In the genomic region with DNA sequence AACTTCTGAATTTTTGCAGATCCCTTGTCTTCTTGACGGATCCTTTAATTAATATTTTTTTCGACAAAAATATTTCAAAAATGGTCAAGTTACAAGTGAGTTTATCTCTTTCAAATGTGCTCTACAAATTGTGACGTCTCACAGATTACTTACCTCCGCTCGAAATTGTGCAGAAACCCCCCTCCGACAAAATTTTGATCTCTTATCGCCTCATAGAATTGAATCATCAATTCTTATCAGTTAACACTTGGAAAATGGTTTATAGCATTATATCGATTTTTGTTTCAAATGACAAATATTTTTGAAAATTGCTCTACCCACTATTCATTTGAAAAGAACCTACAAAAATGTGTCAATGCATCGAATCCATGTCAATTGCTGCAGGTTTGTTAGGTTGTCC, we compare ENCODE assay signal across 6 worm cellular contexts.
A peak's percentile ranks its signal among the peaks of the same experiment; 100 is the strongest.
TF ChIP-seq lines count a peak whose summit lies in the region.

A gene (plus strand): TSS at position 254 of the 400 bp plus-strand sequence.

TF ChIP-seq in whole organism, L1 larva, 84 proteins besides CTCF, POLR2A, EP300 and RAD21:
- TF ChIP-seq irx-1 (tag; optimal IDR thresholded peaks at IDR 0.05; lab: Kevin White, UChicago) (no peak), elt-2 (tag; optimal IDR thresholded peaks at IDR 0.05; lab: Kevin White, UChicago) (peak; percentile 74), lsy-2 (tag; optimal IDR thresholded peaks at IDR 0.05; lab: Kevin White, UChicago) (no peak), zip-4 (GFP tag; optimal IDR thresholded peaks at IDR 0.05; lab: Kevin White, UChicago) (no peak), fkh-10 (GFP tag; optimal IDR thresholded peaks at IDR 0.05; lab: Kevin White, UChicago) (no peak), tlp-1 (tag; optimal IDR thresholded peaks at IDR 0.05; lab: Kevin White, UChicago) (peak; percentile 28), tbx-2 (tag; optimal IDR thresholded peaks at IDR 0.05; lab: Kevin White, UChicago) (no peak)

TF ChIP-seq in whole organism, L2 larva, 48 proteins besides CTCF, POLR2A, EP300 and RAD21 (continues in another document):
- TF ChIP-seq nhr-237 (tag; optimal IDR thresholded peaks at IDR 0.05; lab: Kevin White, UChicago) (no peak), snpc-4 (tag; optimal IDR thresholded peaks at IDR 0.05; lab: Kevin White, UChicago) (no peak), ceh-82 (tag; optimal IDR thresholded peaks at IDR 0.05; lab: Kevin White, UChicago) (no peak), sem-4 (tag; optimal IDR thresholded peaks at IDR 0.05; lab: Kevin White, UChicago) (no peak), ztf-1 (GFP tag; conservative IDR thresholded peaks at IDR 0.05; lab: Robert Waterston, UW) (no peak), sma-9 (GFP tag; optimal IDR thresholded peaks at IDR 0.05; lab: Kevin White, UChicago) (no peak), sma-9 (tag; optimal IDR thresholded peaks at IDR 0.05; lab: Kevin White, UChicago) (no peak), fos-1 (tag; optimal IDR thresholded peaks at IDR 0.05; lab: Kevin White, UChicago) (peak; percentile 98), sma-3 (GFP tag; optimal IDR thresholded peaks at IDR 0.05; lab: Kevin White, UChicago) (no peak), Y55F3AM.14 (GFP tag; optimal IDR thresholded peaks at IDR 0.05; lab: Kevin White, UChicago) (no peak), zag-1 (tag; optimal IDR thresholded peaks at IDR 0.05; lab: Kevin White, UChicago) (no peak), alr-1 (tag; optimal IDR thresholded peaks at IDR 0.05; lab: Kevin White, UChicago) (no peak), nhr-23 (tag; optimal IDR thresholded peaks at IDR 0.05; lab: Kevin White, UChicago) (no peak), nhr-21 (tag; optimal IDR thresholded peaks at IDR 0.05; lab: Kevin White, UChicago) (no peak), gmeb-1 (tag; optimal IDR thresholded peaks at IDR 0.05; lab: Kevin White, UChicago) (peak; percentile 2), ceh-16 (tag; optimal IDR thresholded peaks at IDR 0.05; lab: Kevin White, UChicago) (no peak), nhr-12 (tag; optimal IDR thresholded peaks at IDR 0.05; lab: Kevin White, UChicago) (no peak)

TF ChIP-seq in whole organism, L3 larva, 47 proteins besides CTCF, POLR2A, EP300 and RAD21 (continues in another document):
- TF ChIP-seq tbx-2 (tag; optimal IDR thresholded peaks at IDR 0.05; lab: Kevin White, UChicago): no peak
- no peak for TF ChIP-seq aly-2 (tag; optimal IDR thresholded peaks at IDR 0.05; lab: Kevin White, UChicago)
- TF ChIP-seq jun-1 (tag; optimal IDR thresholded peaks at IDR 0.05; lab: Kevin White, UChicago): peak; percentile 4
- no peak for TF ChIP-seq pha-4 (tag; optimal IDR thresholded peaks at IDR 0.05; lab: Kevin White, UChicago)
- no peak for TF ChIP-seq skn-1 (tag; optimal IDR thresholded peaks at IDR 0.05; lab: Kevin White, UChicago)
- TF ChIP-seq nhr-76 (tag; optimal IDR thresholded peaks at IDR 0.05; lab: Kevin White, UChicago): no peak
- TF ChIP-seq nhr-77 (tag; optimal IDR thresholded peaks at IDR 0.05; lab: Kevin White, UChicago): no peak
- TF ChIP-seq daf-12 (tag; optimal IDR thresholded peaks at IDR 0.05; lab: Kevin White, UChicago): no peak
- peak; percentile 1 for TF ChIP-seq ceh-28 (tag; optimal IDR thresholded peaks at IDR 0.05; lab: Kevin White, UChicago)
- no peak for TF ChIP-seq unc-39 (tag; optimal IDR thresholded peaks at IDR 0.05; lab: Kevin White, UChicago)
- TF ChIP-seq elt-2 (tag; optimal IDR thresholded peaks at IDR 0.05; lab: Kevin White, UChicago): peak; percentile 85
- no peak for TF ChIP-seq nfya-1 (tag; optimal IDR thresholded peaks at IDR 0.05; lab: Kevin White, UChicago; ENCODE audit: insufficient read depth)
- TF ChIP-seq pqm-1 (tag; optimal IDR thresholded peaks at IDR 0.05; lab: Kevin White, UChicago): peak; percentile 79
- no peak for TF ChIP-seq ceh-9 (tag; optimal IDR thresholded peaks at IDR 0.05; lab: Kevin White, UChicago)
- no peak for TF ChIP-seq ceh-82 (tag; optimal IDR thresholded peaks at IDR 0.05; lab: Kevin White, UChicago)
- no peak for TF ChIP-seq snpc-4 (tag; optimal IDR thresholded peaks at IDR 0.05; lab: Kevin White, UChicago)
- TF ChIP-seq lin-15B (tag; optimal IDR thresholded peaks at IDR 0.05; lab: Kevin White, UChicago): no peak

TF ChIP-seq in whole organism, L4 larva, 104 proteins besides CTCF, POLR2A, EP300 and RAD21 (continues in another document):
- TF ChIP-seq ztf-11 (tag; optimal IDR thresholded peaks at IDR 0.05; lab: Kevin White, UChicago): no peak
- no peak for TF ChIP-seq zfp-2 (tag; optimal IDR thresholded peaks at IDR 0.05; lab: Kevin White, UChicago)
- no peak for TF ChIP-seq dmd-9 (GFP tag; IDR thresholded peaks at IDR 0.05; lab: Robert Waterston, UW)
- no peak for TF ChIP-seq saeg-2 (GFP tag; IDR thresholded peaks at IDR 0.05; lab: Robert Waterston, UW)
- TF ChIP-seq mdt-29 (GFP tag; IDR thresholded peaks at IDR 0.05; lab: Robert Waterston, UW): no peak
- TF ChIP-seq snpc-1.2 (GFP tag; IDR thresholded peaks at IDR 0.05; lab: Robert Waterston, UW): no peak
- TF ChIP-seq ceh-82 (tag; optimal IDR thresholded peaks at IDR 0.05; lab: Kevin White, UChicago): no peak
- no peak for TF ChIP-seq set-16 (GFP tag; IDR thresholded peaks at IDR 0.05; lab: Robert Waterston, UW)
- peak; percentile 84 for TF ChIP-seq dmd-6 (GFP tag; IDR thresholded peaks at IDR 0.05; lab: Robert Waterston, UW)
- TF ChIP-seq Y48G9A.11 (GFP tag; IDR thresholded peaks at IDR 0.05; lab: Robert Waterston, UW): no peak
- no peak for TF ChIP-seq daf-16 (GFP tag; optimal IDR thresholded peaks at IDR 0.05; lab: Kevin White, UChicago)
- TF ChIP-seq daf-16 (tag; optimal IDR thresholded peaks at IDR 0.05; lab: Kevin White, UChicago): peak; percentile 27
- no peak for TF ChIP-seq unc-39 (tag; optimal IDR thresholded peaks at IDR 0.05; lab: Kevin White, UChicago)
- TF ChIP-seq mdl-1 (tag; optimal IDR thresholded peaks at IDR 0.05; lab: Kevin White, UChicago): no peak
- peak; percentile 71 for TF ChIP-seq nhr-28 (tag; optimal IDR thresholded peaks at IDR 0.05; lab: Kevin White, UChicago)
- no peak for TF ChIP-seq unc-62 (GFP tag; optimal IDR thresholded peaks at IDR 0.05 in 1 of 2; lab: Kevin White, UChicago)
- no peak for TF ChIP-seq unc-62 (tag; optimal IDR thresholded peaks at IDR 0.05; lab: Kevin White, UChicago)
- TF ChIP-seq php-3 (GFP tag; IDR thresholded peaks at IDR 0.05; lab: Robert Waterston, UW): peak; percentile 49; the same call in 1 of the 2 replicates

TF ChIP-seq in whole organism, late embryonic, 69 proteins besides CTCF, POLR2A, EP300 and RAD21:
- TF ChIP-seq fax-1 (tag; optimal IDR thresholded peaks at IDR 0.05; lab: Kevin White, UChicago): no peak
- TF ChIP-seq elt-2 (tag; optimal IDR thresholded peaks at IDR 0.05; lab: Kevin White, UChicago): peak; percentile 73
- no peak for TF ChIP-seq ets-4 (tag; optimal IDR thresholded peaks at IDR 0.05; lab: Kevin White, UChicago)
- TF ChIP-seq ama-1 (optimal IDR thresholded peaks at IDR 0.05; lab: Kevin White, UChicago): no peak

TF ChIP-seq in whole organism, young adult, 124 proteins besides CTCF, POLR2A, EP300 and RAD21:
- peak; percentile 49 for TF ChIP-seq nhr-80 (tag; optimal IDR thresholded peaks at IDR 0.05; lab: Kevin White, UChicago)
- TF ChIP-seq ceh-100 (GFP tag; IDR thresholded peaks at IDR 0.05; lab: Robert Waterston, UW): no peak
- no peak for TF ChIP-seq athp-1 (tag; optimal IDR thresholded peaks at IDR 0.05; lab: Kevin White, UChicago)
- no peak for TF ChIP-seq nhr-120 (GFP tag; IDR thresholded peaks at IDR 0.05; lab: Robert Waterston, UW)
